Worm (Caenorhabditis elegans) whole organism, young adult: ENCODE measurements around the gene mat-2.

Experiments
- B0261.1 ChIP-seq: sonication (generic microtip); optimal IDR thresholded peaks from 2 replicates; lab custom pipeline; 2016; ENCODE audit warnings: mild to moderate bottlenecking, missing genetic modification characterization, moderate library complexity, missing compliant biosample characterization
- F23B12.7 ChIP-seq: sonication (generic microtip); optimal IDR thresholded peaks from 2 replicates; lab custom pipeline; 2017; ENCODE audit warnings: missing genetic modification characterization, mild to moderate bottlenecking, missing compliant biosample characterization, antibody characterized with exemption, moderate library complexity; ENCODE audit not compliant: insufficient read depth
- F33H1.4 ChIP-seq: fragments of 200-800 bp; sonication (Bioruptor generic); IDR thresholded peaks from 2 replicates; pipeline ENCODE4 v1.3.6; 2022; ENCODE audit warnings: missing genetic modification reagents, missing genetic modification characterization, missing compliant biosample characterization
- F49E8.2 ChIP-seq: sonication (generic microtip); optimal IDR thresholded peaks from 3 replicates; lab custom pipeline; 2017; ENCODE audit warnings: missing genetic modification characterization, mild to moderate bottlenecking, missing compliant biosample characterization, antibody characterized with exemption, moderate library complexity; ENCODE audit not compliant: insufficient read depth
- F52B5.7 ChIP-seq: sonication (generic microtip); optimal IDR thresholded peaks from 2 replicates; lab custom pipeline; 2016; ENCODE audit warnings: mild to moderate bottlenecking, missing genetic modification characterization, missing compliant biosample characterization
- F55B11.4 ChIP-seq: sonication (generic microtip); optimal IDR thresholded peaks from 2 replicates; lab custom pipeline; 2016; ENCODE audit warnings: missing compliant biosample characterization, missing genetic modification characterization, borderline replicate concordance; ENCODE audit not compliant: insufficient read depth
- K11D2.4 ChIP-seq: fragments of 200-800 bp; sonication (Bioruptor generic); IDR thresholded peaks from 2 replicates; pipeline ENCODE4 v1.3.6; 2022; ENCODE audit warnings: missing genetic modification reagents, missing genetic modification characterization, missing compliant biosample characterization
- Y53G8AR.9 ChIP-seq: fragments of 200-800 bp; sonication (Bioruptor generic); conservative IDR thresholded peaks from 2 replicates; pipeline ENCODE4 v1.3.6; 2022; ENCODE audit warnings: missing genetic modification reagents, missing genetic modification characterization, missing compliant biosample characterization
- ZK185.1 ChIP-seq: sonication (generic microtip); optimal IDR thresholded peaks from 2 replicates; lab custom pipeline; 2016; ENCODE audit warnings: mild to moderate bottlenecking, missing genetic modification characterization, missing compliant biosample characterization; ENCODE audit not compliant: poor library complexity, severe bottlenecking
- aptf-2 ChIP-seq: fragments of 200-800 bp; sonication (Bioruptor generic); conservative IDR thresholded peaks from 2 replicates; pipeline ENCODE4 v1.3.6; 2022; ENCODE audit warnings: missing genetic modification reagents, missing genetic modification characterization, missing compliant biosample characterization
- aptf-3 ChIP-seq: fragments of 200-800 bp; sonication (Bioruptor generic); IDR thresholded peaks from 2 replicates; pipeline ENCODE4 v1.3.6; 2022; ENCODE audit warnings: missing genetic modification characterization, missing compliant biosample characterization
- ccch-3 ChIP-seq: fragments of 200-800 bp; sonication (Bioruptor generic); optimal IDR thresholded peaks from 2 replicates; lab custom pipeline; 2018; ENCODE audit warnings: mild to moderate bottlenecking, missing genetic modification characterization, missing compliant biosample characterization
- ceh-27 ChIP-seq: fragments of 200-800 bp; sonication (Bioruptor generic); optimal IDR thresholded peaks from 2 replicates; lab custom pipeline; 2018; ENCODE audit warnings: mild to moderate bottlenecking, missing genetic modification characterization, moderate library complexity, missing compliant biosample characterization
- ceh-79 ChIP-seq: sonication (generic microtip); optimal IDR thresholded peaks from 2 replicates; lab custom pipeline; 2017; ENCODE audit warnings: mild to moderate bottlenecking, missing genetic modification characterization, missing compliant biosample characterization
- chd-7 ChIP-seq: sonication (generic microtip); optimal IDR thresholded peaks from 2 replicates; lab custom pipeline; 2016; ENCODE audit warnings: mild to moderate bottlenecking, missing genetic modification characterization, moderate library complexity, missing compliant biosample characterization
- egl-44 ChIP-seq: fragments of 200-800 bp; sonication (Bioruptor generic); IDR thresholded peaks from 2 replicates; pipeline ENCODE4 v1.3.6; 2022; ENCODE audit warnings: missing genetic modification reagents, missing genetic modification characterization, missing compliant biosample characterization
- egrh-3 ChIP-seq: fragments of 200-800 bp; sonication (Bioruptor generic); IDR thresholded peaks from 2 replicates; pipeline ENCODE4 v1.3.6; 2022; ENCODE audit warnings: missing genetic modification reagents, missing genetic modification characterization, missing compliant biosample characterization
- ekl-4 ChIP-seq: fragments of 200-800 bp; sonication (Bioruptor generic); IDR thresholded peaks from 2 replicates; pipeline ENCODE4 v1.3.6; 2022; ENCODE audit warnings: missing genetic modification reagents, missing genetic modification characterization, missing compliant biosample characterization
- hlh-26 ChIP-seq: fragments of 200-800 bp; sonication (Bioruptor generic); conservative IDR thresholded peaks from 2 replicates; pipeline ENCODE4 v1.3.6; 2022; ENCODE audit warnings: missing genetic modification reagents, missing genetic modification characterization, missing compliant biosample characterization
- hmg-20 ChIP-seq: fragments of 200-800 bp; sonication (Bioruptor generic); IDR thresholded peaks from 2 replicates; pipeline ENCODE4 v1.3.6; 2022; ENCODE audit warnings: missing genetic modification reagents, missing genetic modification characterization, missing compliant biosample characterization
- let-526 ChIP-seq: fragments of 200-800 bp; sonication (Bioruptor generic); IDR thresholded peaks from 2 replicates; pipeline ENCODE4 v1.3.6; 2022; ENCODE audit warnings: missing genetic modification reagents, missing genetic modification characterization, missing compliant biosample characterization
- lin-26 ChIP-seq: fragments of 200-800 bp; sonication (Bioruptor generic); IDR thresholded peaks from 2 replicates; pipeline ENCODE4 v1.3.6; 2022; ENCODE audit warnings: missing genetic modification reagents, missing genetic modification characterization, missing compliant biosample characterization
- lin-35 ChIP-seq, 3 experiments: fragments of 150-350 bp in 2 of 3; sonication (generic microtip) in 1 of 3; optimal IDR thresholded peaks; 2 replicates each; lab custom pipeline; 2014 to 2018; ENCODE audit warnings: missing biosample characterization in 3 of 3, missing genetic modification characterization in 3 of 3, missing genetic modification reagents in 3 of 3
- lin-40 ChIP-seq: sonication (generic microtip); optimal IDR thresholded peaks from 2 replicates; lab custom pipeline; 2016; ENCODE audit warnings: missing genetic modification characterization, mild to moderate bottlenecking, missing compliant biosample characterization, missing genotype, missing genetic modification reagents
- lir-1 ChIP-seq: fragments of 200-800 bp; sonication (Bioruptor generic); conservative IDR thresholded peaks from 2 replicates; pipeline ENCODE4 v1.3.6; 2022; ENCODE audit warnings: missing genetic modification reagents, missing genetic modification characterization, missing compliant biosample characterization
- lsy-27 ChIP-seq: sonication (generic microtip); optimal IDR thresholded peaks from 2 replicates; lab custom pipeline; 2017; ENCODE audit warnings: missing genetic modification characterization, mild to moderate bottlenecking, missing compliant biosample characterization, antibody characterized with exemption, missing genotype, borderline replicate concordance; ENCODE audit not compliant: insufficient read depth
- madf-10 ChIP-seq: sonication (generic microtip); optimal IDR thresholded peaks from 2 replicates; lab custom pipeline; 2016; ENCODE audit warnings: mild to moderate bottlenecking, missing genetic modification characterization, missing compliant biosample characterization
- madf-3 ChIP-seq: fragments of 200-800 bp; sonication (Bioruptor generic); IDR thresholded peaks from 2 replicates; pipeline ENCODE4 v1.3.6; 2022; ENCODE audit warnings: missing genetic modification reagents, missing genetic modification characterization, missing compliant biosample characterization
- madf-8 ChIP-seq: fragments of 200-800 bp; sonication (Bioruptor generic); conservative IDR thresholded peaks from 2 replicates; pipeline ENCODE4 v1.3.6; 2022; ENCODE audit warnings: missing genetic modification reagents, missing genetic modification characterization, missing compliant biosample characterization
- mcd-1 ChIP-seq: fragments of 200-800 bp; sonication (Bioruptor generic); IDR thresholded peaks from 2 replicates; pipeline ENCODE4 v1.3.6; 2022; ENCODE audit warnings: missing genetic modification reagents, missing genetic modification characterization, missing compliant biosample characterization
- mxl-1 ChIP-seq: sonication (generic microtip); optimal IDR thresholded peaks from 2 replicates; lab custom pipeline; 2016; ENCODE audit warnings: missing genetic modification characterization, missing compliant biosample characterization
- nhr-80 ChIP-seq: sonication (generic microtip); optimal IDR thresholded peaks from 2 replicates; lab custom pipeline; 2016; ENCODE audit warnings: missing genetic modification characterization, missing compliant biosample characterization
- pbrm-1 ChIP-seq: fragments of 200-800 bp; sonication (Bioruptor generic); IDR thresholded peaks from 2 replicates; pipeline ENCODE4 v1.3.6; 2022; ENCODE audit warnings: missing genetic modification reagents, missing genetic modification characterization, missing compliant biosample characterization
- pha-4 ChIP-seq: fragments of 150-350 bp; sonication (generic microtip); optimal IDR thresholded peaks from 2 replicates; lab custom pipeline; 2014; ENCODE audit warnings: missing biosample characterization, missing genetic modification reagents, missing genetic modification characterization
- sdz-38 ChIP-seq: sonication (generic microtip); optimal IDR thresholded peaks from 2 replicates; lab custom pipeline; 2016; ENCODE audit warnings: missing genotype, missing genetic modification characterization, missing compliant biosample characterization
- sea-2 ChIP-seq: fragments of 200-800 bp; sonication (Bioruptor generic); IDR thresholded peaks from 2 replicates; pipeline ENCODE4 v1.3.6; 2022; ENCODE audit warnings: missing genetic modification characterization, missing compliant biosample characterization
- snpc-4 ChIP-seq, 5 experiments: fragments of 150-350 bp in 1 of 5; sonication (generic microtip) in 4 of 5; optimal IDR thresholded peaks; 2 replicates each; lab custom pipeline; 2014 to 2018; ENCODE audit warnings: missing genetic modification characterization in 5 of 5, missing biosample characterization in 3 of 5, antibody characterized with exemption in 2 of 5, mild to moderate bottlenecking in 2 of 5, missing compliant biosample characterization in 2 of 5, missing genotype in 2 of 5, moderate library complexity in 2 of 5, missing genetic modification reagents in 1 of 5
- somi-1 ChIP-seq: fragments of 200-800 bp; sonication (Bioruptor generic); optimal IDR thresholded peaks from 2 replicates; lab custom pipeline; 2018; ENCODE audit warnings: mild to moderate bottlenecking, missing genetic modification characterization, missing compliant biosample characterization
- tbx-9 ChIP-seq: sonication (generic microtip); optimal IDR thresholded peaks from 2 replicates; lab custom pipeline; 2016; ENCODE audit warnings: borderline replicate concordance, missing genetic modification characterization, inconsistent platforms, missing compliant biosample characterization
- tlf-1 ChIP-seq: fragments of 200-800 bp; sonication (Bioruptor generic); optimal IDR thresholded peaks from 2 replicates; lab custom pipeline; 2018; ENCODE audit warnings: mild to moderate bottlenecking, missing genetic modification characterization, missing compliant biosample characterization
- unc-62 ChIP-seq: fragments of 150-350 bp; optimal IDR thresholded peaks from 2 replicates; lab custom pipeline; 2014; ENCODE audit warnings: missing biosample characterization, missing genetic modification reagents, missing genetic modification characterization
- xnd-1 ChIP-seq: sonication (generic microtip); optimal IDR thresholded peaks from 2 replicates; lab custom pipeline; 2016; ENCODE audit warnings: missing genotype, missing genetic modification reagents, missing genetic modification characterization, missing compliant biosample characterization
- ztf-18 ChIP-seq: sonication (generic microtip); optimal IDR thresholded peaks from 2 replicates; lab custom pipeline; 2016; ENCODE audit warnings: missing genotype, mild to moderate bottlenecking, missing genetic modification characterization, missing compliant biosample characterization
- ztf-22 ChIP-seq: fragments of 200-800 bp; sonication (Bioruptor generic); optimal IDR thresholded peaks from 2 replicates; lab custom pipeline; 2018; ENCODE audit warnings: mild to moderate bottlenecking, missing genetic modification characterization, moderate library complexity, missing compliant biosample characterization
- ztf-3 ChIP-seq: fragments of 200-800 bp; sonication (Bioruptor generic); optimal IDR thresholded peaks from 2 replicates; lab custom pipeline; 2018; ENCODE audit warnings: mild to moderate bottlenecking, missing genetic modification characterization, missing compliant biosample characterization

mat-2 gene

ce11 chrII:11125059-11125594 lies 12.6 kb downstream of the mat-2 start (continued):
- no peak for TF ChIP-seq F23B12.7 (tag; lab: Kevin White, UChicago)
- peak; percentile 72; the same call in 1 of the 2 replicates for TF ChIP-seq lin-26 (GFP tag; lab: Robert Waterston, UW)
- no peak for TF ChIP-seq madf-10 (tag; lab: Kevin White, UChicago)
- TF ChIP-seq pha-4, result no peak
- no peak for TF ChIP-seq ztf-3 (GFP tag; lab: Kevin White, UChicago)
- TF ChIP-seq xnd-1 (tag; lab: Kevin White, UChicago), result no peak
- TF ChIP-seq F33H1.4 (GFP tag; lab: Robert Waterston, UW), result peak; percentile 36; the same call in 1 of the 2 replicates
- no peak for TF ChIP-seq ceh-27 (GFP tag; lab: Kevin White, UChicago)
- no peak for TF ChIP-seq lin-35 (GFP tag; optimal IDR thresholded peaks at IDR 0.05; lab: Kevin White, UChicago)
- no peak for TF ChIP-seq tlf-1 (GFP tag; lab: Kevin White, UChicago)
- TF ChIP-seq F52B5.7 (tag; lab: Kevin White, UChicago), result no peak
- TF ChIP-seq B0261.1 (tag; lab: Kevin White, UChicago), result no peak
- TF ChIP-seq lir-1 (GFP tag; lab: Robert Waterston, UW), result no peak
- TF ChIP-seq lsy-27 (tag; lab: Kevin White, UChicago), result no peak
- no peak for TF ChIP-seq nhr-80 (tag; lab: Kevin White, UChicago)
- no peak for TF ChIP-seq sea-2 (GFP tag; lab: Robert Waterston, UW)
- TF ChIP-seq ekl-4 (GFP tag; lab: Robert Waterston, UW), result peak; percentile 46; the same call in 1 of the 2 replicates
- TF ChIP-seq pbrm-1, result 0 out of 2 replicates have a peak, but pooled peaks have one; percentile 20
- TF ChIP-seq snpc-4 (GFP tag; optimal IDR thresholded peaks at IDR 0.05; lab: Kevin White, UChicago), result peak; percentile 0
- peak in 1 of 4 experiments; percentile 0 for TF ChIP-seq snpc-4 (tag; optimal IDR thresholded peaks at IDR 0.05; lab: Kevin White, UChicago)
- TF ChIP-seq F49E8.2 (tag; lab: Kevin White, UChicago), result no peak
- no peak for TF ChIP-seq ztf-22 (GFP tag; lab: Kevin White, UChicago)
- TF ChIP-seq hlh-26, result 0 out of 2 replicates have a peak, but pooled peaks have one; percentile 19
- TF ChIP-seq madf-3, result 0 out of 2 replicates have a peak, but pooled peaks have one; percentile 73
- TF ChIP-seq mxl-1 (tag; lab: Kevin White, UChicago), result no peak
- no peak for TF ChIP-seq ztf-18 (tag; lab: Kevin White, UChicago)
- TF ChIP-seq ZK185.1, result no peak
- TF ChIP-seq egrh-3 (GFP tag; lab: Robert Waterston, UW), result no peak
- TF ChIP-seq tbx-9 (tag; lab: Kevin White, UChicago), result no peak
- no peak for TF ChIP-seq aptf-3 (GFP tag; lab: Robert Waterston, UW)
- TF ChIP-seq ccch-3 (GFP tag; lab: Kevin White, UChicago), result no peak
- TF ChIP-seq let-526 (GFP tag; lab: Robert Waterston, UW), result no peak
- TF ChIP-seq unc-62, result no peak
- peak; percentile 32; the same call in 1 of the 2 replicates for TF ChIP-seq mcd-1 (GFP tag; lab: Robert Waterston, UW)

DNA sequence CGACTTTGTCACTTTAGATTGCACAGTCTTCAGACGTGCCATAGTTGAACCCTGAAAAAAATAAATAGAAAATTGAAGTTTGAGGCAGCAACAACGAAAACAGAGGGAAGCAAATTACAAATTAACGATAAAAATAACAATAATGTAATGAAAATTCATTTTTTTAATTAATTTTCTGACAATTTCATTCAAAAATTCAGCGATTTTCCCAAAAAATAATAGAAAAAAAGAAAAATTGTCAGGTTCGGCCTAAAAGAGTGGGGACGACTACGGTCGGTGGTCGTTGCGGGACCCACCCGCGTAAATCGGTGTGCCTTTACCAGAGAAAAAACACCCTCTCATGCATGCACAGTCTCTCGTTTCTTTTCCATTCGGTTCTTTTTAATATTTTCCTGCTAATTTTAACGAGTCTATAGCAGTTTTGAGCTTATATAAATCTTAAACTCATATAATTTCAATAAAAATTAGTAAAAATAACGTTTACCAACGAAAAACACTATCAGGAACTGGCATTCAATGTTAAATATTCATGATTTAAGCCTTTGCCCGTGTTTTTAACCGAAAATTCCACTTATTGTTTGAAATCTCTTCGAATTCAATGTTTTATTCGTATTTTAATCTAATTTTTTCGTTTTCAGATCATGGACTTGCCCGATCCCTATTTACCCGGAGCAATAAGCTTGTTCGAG lies 13.9 kb downstream of the mat-2 start, which contains the start of the genes rps-9 and lsm-1:
rps-9 (minus strand) TSS at position 51 of the 689 bp plus-strand sequence.
lsm-1 (plus strand) TSS at position 639 of the 689 bp plus-strand sequence.
- TF ChIP-seq lin-40 (tag; lab: Kevin White, UChicago) (no peak), F55B11.4 (tag; lab: Kevin White, UChicago) (no peak), ceh-79 (tag; lab: Kevin White, UChicago) (no peak), K11D2.4 (GFP tag; lab: Robert Waterston, UW) (no peak), unc-62 (no peak), somi-1 (GFP tag; lab: Kevin White, UChicago) (no peak), Y53G8AR.9 (GFP tag; lab: Robert Waterston, UW) (no peak), chd-7 (no peak), pha-4 (no peak), hmg-20 (GFP tag; lab: Robert Waterston, UW) (no peak), pbrm-1 (peak; percentile 6; the same call in 1 of the 2 replicates), tlf-1 (GFP tag; lab: Kevin White, UChicago) (no peak), let-526 (GFP tag; lab: Robert Waterston, UW) (no peak), madf-8 (GFP tag; lab: Robert Waterston, UW) (0 out of 2 replicates have a peak, but pooled peaks have one; percentile 19), sdz-38 (tag; lab: Kevin White, UChicago) (no peak), aptf-2 (GFP tag; lab: Robert Waterston, UW) (no peak), egl-44 (GFP tag; lab: Robert Waterston, UW) (no peak)
